Worm (Caenorhabditis elegans): ENCODE data around the gene F21A3.2.

F21A3.2 gene

ce11 chrV:15511613-15512216 is 22.0 kb downstream of the F21A3.2 start, which contains the start of gene rpl-38:
rpl-38 (plus strand) TSS chrV:15512166.
- TF ChIP-seq ham-2 (GFP tag; optimal IDR thresholded peaks at IDR 0.05), result no peak
- TF ChIP-seq lin-13 (tag; optimal IDR thresholded peaks at IDR 0.05), result peak; percentile 80
- TF ChIP-seq zip-8 (tag; optimal IDR thresholded peaks at IDR 0.05), result no peak
- TF ChIP-seq snpc-4 (tag; optimal IDR thresholded peaks at IDR 0.05), result no peak
- TF ChIP-seq nhr-28 (tag; optimal IDR thresholded peaks at IDR 0.05), result no peak
- TF ChIP-seq elt-1 (tag; optimal IDR thresholded peaks at IDR 0.05; ENCODE audit: borderline replicate concordance, insufficient read depth), result no peak
- peak; percentile 33 for TF ChIP-seq mls-2 (tag; optimal IDR thresholded peaks at IDR 0.05)
- TF ChIP-seq ztf-11 (tag; optimal IDR thresholded peaks at IDR 0.05), result no peak
- no peak for TF ChIP-seq ceh-83 (GFP tag; optimal IDR thresholded peaks at IDR 0.05)
- peak; percentile 85 for TF ChIP-seq mep-1 (tag; optimal IDR thresholded peaks at IDR 0.05)
- TF ChIP-seq unc-62 (GFP tag; optimal IDR thresholded peaks at IDR 0.05), result no peak
- TF ChIP-seq nhr-2 (tag; optimal IDR thresholded peaks at IDR 0.05), result no peak
- no peak for TF ChIP-seq lin-32 (GFP tag; optimal IDR thresholded peaks at IDR 0.05)
- peak; percentile 16 for TF ChIP-seq sptf-1 (tag; optimal IDR thresholded peaks at IDR 0.05)
- TF ChIP-seq nhr-12 (tag; optimal IDR thresholded peaks at IDR 0.05), result no peak
- peak; percentile 96 for TF ChIP-seq ces-1 (GFP tag; optimal IDR thresholded peaks at IDR 0.05)
- TF ChIP-seq lsy-2 (tag; optimal IDR thresholded peaks at IDR 0.05), result peak; percentile 98
- TF ChIP-seq elt-3 (tag; optimal IDR thresholded peaks at IDR 0.05), result no peak
- no peak for TF ChIP-seq flh-1 (GFP tag; optimal IDR thresholded peaks at IDR 0.05)
- peak; percentile 77 for TF ChIP-seq nhr-237 (tag; optimal IDR thresholded peaks at IDR 0.05)
- no peak for TF ChIP-seq unc-120 (tag; optimal IDR thresholded peaks at IDR 0.05; ENCODE audit: poor library complexity, severe bottlenecking)
- TF ChIP-seq bed-3 (GFP tag; optimal IDR thresholded peaks at IDR 0.05), result no peak
- TF ChIP-seq ceh-39 (tag; optimal IDR thresholded peaks at IDR 0.05), result no peak
- no peak for TF ChIP-seq sem-2 (GFP tag; optimal IDR thresholded peaks at IDR 0.05)
- TF ChIP-seq ceh-43 (GFP tag; optimal IDR thresholded peaks at IDR 0.05), result no peak
- TF ChIP-seq hlh-1 (tag; optimal IDR thresholded peaks at IDR 0.05), result peak; percentile 17
- TF ChIP-seq nhr-76 (tag; optimal IDR thresholded peaks at IDR 0.05), result no peak
- peak; percentile 6 for TF ChIP-seq cnd-1 (tag; optimal IDR thresholded peaks at IDR 0.05)
- TF ChIP-seq tbx-8 (GFP tag; optimal IDR thresholded peaks at IDR 0.05), result no peak
- TF ChIP-seq blmp-1 (tag; optimal IDR thresholded peaks at IDR 0.05), result no peak
- TF ChIP-seq M03D4.4 (tag; optimal IDR thresholded peaks at IDR 0.05), result no peak
- peak; percentile 87 for TF ChIP-seq pha-4 (tag; optimal IDR thresholded peaks at IDR 0.05)
- no peak for TF ChIP-seq unc-39 (tag; optimal IDR thresholded peaks at IDR 0.05)
- TF ChIP-seq drap-1 (GFP tag; optimal IDR thresholded peaks at IDR 0.05), result peak; percentile 70
- no peak for TF ChIP-seq mab-5 (tag; optimal IDR thresholded peaks at IDR 0.05)

ce11 chrV:15505068-15505467 is 28.7 kb downstream of the F21A3.2 start:
- peak; percentile 5 for TF ChIP-seq pha-4 (tag; optimal IDR thresholded peaks at IDR 0.05)
- TF ChIP-seq mab-5 (tag; optimal IDR thresholded peaks at IDR 0.05), result no peak
- TF ChIP-seq cnd-1 (tag; optimal IDR thresholded peaks at IDR 0.05), result peak; percentile 72
- TF ChIP-seq ham-2 (GFP tag; optimal IDR thresholded peaks at IDR 0.05), result peak; percentile 43
- peak; percentile 68 for TF ChIP-seq sptf-1 (tag; optimal IDR thresholded peaks at IDR 0.05)
- TF ChIP-seq drap-1 (GFP tag; optimal IDR thresholded peaks at IDR 0.05), result peak; percentile 87
- peak; percentile 3 for TF ChIP-seq flh-1 (GFP tag; optimal IDR thresholded peaks at IDR 0.05)
- TF ChIP-seq snpc-4 (tag; optimal IDR thresholded peaks at IDR 0.05), result no peak
- peak; percentile 42 for TF ChIP-seq bed-3 (GFP tag; optimal IDR thresholded peaks at IDR 0.05)
- TF ChIP-seq mls-2 (tag; optimal IDR thresholded peaks at IDR 0.05), result peak; percentile 39
- peak; percentile 11 for TF ChIP-seq ceh-43 (GFP tag; optimal IDR thresholded peaks at IDR 0.05)
- TF ChIP-seq nhr-2 (tag; optimal IDR thresholded peaks at IDR 0.05), result no peak
- peak; percentile 3 for TF ChIP-seq sem-2 (GFP tag; optimal IDR thresholded peaks at IDR 0.05)
- no peak for TF ChIP-seq unc-39 (tag; optimal IDR thresholded peaks at IDR 0.05)
- peak; percentile 54 for TF ChIP-seq M03D4.4 (tag; optimal IDR thresholded peaks at IDR 0.05)

ce11 chrV:15503603-15504002 is 30.2 kb downstream of the F21A3.2 start:
- TF ChIP-seq sptf-1 (tag; optimal IDR thresholded peaks at IDR 0.05) (no peak), sem-2 (GFP tag; optimal IDR thresholded peaks at IDR 0.05) (no peak), lin-13 (tag; optimal IDR thresholded peaks at IDR 0.05) (no peak), nhr-237 (tag; optimal IDR thresholded peaks at IDR 0.05) (no peak), flh-1 (GFP tag; optimal IDR thresholded peaks at IDR 0.05) (no peak), ceh-83 (GFP tag; optimal IDR thresholded peaks at IDR 0.05) (no peak), ces-1 (GFP tag; optimal IDR thresholded peaks at IDR 0.05) (no peak), elt-3 (tag; optimal IDR thresholded peaks at IDR 0.05) (no peak), nhr-28 (tag; optimal IDR thresholded peaks at IDR 0.05) (no peak), nhr-2 (tag; optimal IDR thresholded peaks at IDR 0.05) (no peak), drap-1 (GFP tag; optimal IDR thresholded peaks at IDR 0.05) (no peak), pha-4 (tag; optimal IDR thresholded peaks at IDR 0.05) (no peak), lsy-2 (tag; optimal IDR thresholded peaks at IDR 0.05) (no peak), ceh-39 (tag; optimal IDR thresholded peaks at IDR 0.05) (no peak), elt-1 (tag; optimal IDR thresholded peaks at IDR 0.05; ENCODE audit: borderline replicate concordance, insufficient read depth) (no peak)
